Worm (Caenorhabditis elegans): Measurements from ENCODE around the gene str-15.

DNA sequence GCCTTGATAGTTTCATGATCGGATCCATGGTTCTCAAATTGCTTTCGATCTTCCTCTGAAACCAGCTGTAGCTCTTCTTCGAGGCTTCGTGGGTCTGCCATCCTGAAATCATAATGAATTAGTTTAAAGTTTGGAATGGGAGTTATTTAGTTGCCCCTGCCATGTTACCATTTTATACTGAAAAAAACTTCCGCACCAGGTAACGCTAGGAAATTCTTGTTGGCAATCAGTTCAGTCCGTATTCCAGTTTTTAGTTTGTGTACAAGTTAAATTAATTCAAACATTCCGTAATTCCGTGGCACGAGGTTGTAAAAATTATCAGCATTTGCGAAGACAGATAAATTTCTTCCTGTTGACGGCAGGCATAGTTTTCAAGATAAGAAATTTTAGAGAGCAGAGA lies 28.9 kb upstream of the str-15 start, which contains the start of gene Y32B12A.5:
- no peak for TF ChIP-seq lin-39 (tag; optimal IDR thresholded peaks at IDR 0.05)
- TF ChIP-seq snpc-4 (tag; optimal IDR thresholded peaks at IDR 0.05), result no peak
- no peak for TF ChIP-seq sptf-1 (tag; optimal IDR thresholded peaks at IDR 0.05)
- TF ChIP-seq mdl-1 (tag; optimal IDR thresholded peaks at IDR 0.05), result no peak
- TF ChIP-seq pqm-1 (tag; optimal IDR thresholded peaks at IDR 0.05), result no peak
- no peak for TF ChIP-seq C16A3.4 (tag; optimal IDR thresholded peaks at IDR 0.05)

All from whole organism, L1 larva.